Fruit fly (Drosophila melanogaster) whole organism, embryonic: ENCODE results near the gene prt.
A peak's percentile ranks its signal among the peaks of the same experiment; 100 is the strongest.

ENCODE experiments used
- CG10267 ChIP-seq: fragments of 200-800 bp; sonication (Bioruptor generic); optimal IDR thresholded peaks from 2 replicates; lab custom pipeline; 2018; ENCODE audit warnings: missing biosample characterization, mild to moderate bottlenecking, missing genetic modification characterization, moderate library complexity
- CG11247 ChIP-seq: fragments of 200-800 bp; sonication (Bioruptor generic); IDR thresholded peaks from 2 replicates; pipeline ENCODE4 v1.3.6; 2022; ENCODE audit warnings: missing biosample characterization, missing genetic modification characterization
- CG12744 ChIP-seq: fragments of 200-800 bp; sonication (Bioruptor generic); optimal IDR thresholded peaks from 2 replicates; lab custom pipeline; 2016; ENCODE audit warnings: missing biosample characterization, missing genetic modification characterization
- CG13894 ChIP-seq: fragments of 200-800 bp; sonication (Bioruptor generic); optimal IDR thresholded peaks from 3 replicates; lab custom pipeline; 2018; ENCODE audit warnings: missing biosample characterization, mild to moderate bottlenecking, missing genetic modification characterization, moderate library complexity
- CG14860 ChIP-seq: fragments of 200-800 bp; sonication (Bioruptor generic); IDR thresholded peaks from 3 replicates; pipeline ENCODE4 v1.3.6; 2022; ENCODE audit warnings: missing biosample characterization, missing genetic modification characterization; ENCODE audit not compliant: partially characterized antibody
- CG30020 ChIP-seq: fragments of 200-800 bp; optimal IDR thresholded peaks from 2 replicates; lab custom pipeline; 2019; ENCODE audit warnings: missing biosample characterization, mild to moderate bottlenecking, missing genetic modification characterization, moderate library complexity
- CG31224 ChIP-seq: fragments of 200-800 bp; sonication (Bioruptor generic); IDR thresholded peaks from 2 replicates; pipeline ENCODE4 v1.3.6; 2022; ENCODE audit warnings: missing biosample characterization, missing genetic modification characterization
- CG3163 ChIP-seq: fragments of 200-800 bp; sonication (Bioruptor generic); optimal IDR thresholded peaks from 3 replicates; lab custom pipeline; 2016; ENCODE audit warnings: missing biosample characterization, missing genetic modification characterization
- CG3407 ChIP-seq: fragments of 200-800 bp; sonication (Bioruptor generic); optimal IDR thresholded peaks from 2 replicates; lab custom pipeline; 2018; ENCODE audit warnings: missing biosample characterization, mild to moderate bottlenecking, missing genetic modification characterization
- CG3726 ChIP-seq: fragments of 200-800 bp; sonication (Bioruptor generic); IDR thresholded peaks from 3 replicates; pipeline ENCODE4, ENCODE4 v1.3.6; 2022; ENCODE audit warnings: missing biosample characterization, missing genetic modification characterization
- CG5180 ChIP-seq: fragments of 200-800 bp; sonication (Bioruptor generic); optimal IDR thresholded peaks from 3 replicates; lab custom pipeline; 2017; ENCODE audit warnings: missing biosample characterization, missing genetic modification characterization, mild to moderate bottlenecking, moderate library complexity, missing genetic modification reagents
- CG5245 ChIP-seq: fragments of 200-800 bp; sonication (Bioruptor generic); optimal IDR thresholded peaks from 3 replicates; lab custom pipeline; 2016; ENCODE audit warnings: missing biosample characterization, missing genetic modification characterization
- CG6683 ChIP-seq: fragments of 200-800 bp; sonication (Bioruptor generic); optimal IDR thresholded peaks from 2 replicates; lab custom pipeline; 2017; ENCODE audit warnings: missing biosample characterization, mild to moderate bottlenecking, missing genetic modification characterization, missing genetic modification reagents
- CG6689 ChIP-seq: fragments of 200-800 bp; sonication (Bioruptor generic); IDR thresholded peaks from 2 replicates; pipeline ENCODE4 v1.3.6; 2022; ENCODE audit warnings: missing biosample characterization, missing genetic modification characterization
- CG6791 ChIP-seq: fragments of 200-800 bp; sonication (Bioruptor generic); IDR thresholded peaks from 3 replicates; pipeline ENCODE4 v1.3.6; 2022; ENCODE audit warnings: missing biosample characterization, missing genetic modification characterization; ENCODE audit not compliant: partially characterized antibody
- CG6854 ChIP-seq: fragments of 200-800 bp; sonication (Bioruptor generic); optimal IDR thresholded peaks from 3 replicates; lab custom pipeline; 2017; ENCODE audit warnings: missing biosample characterization, mild to moderate bottlenecking, missing genetic modification characterization
- CG7372 ChIP-seq: fragments of 200-800 bp; sonication (Bioruptor generic); IDR thresholded peaks from 2 replicates; pipeline ENCODE4 v1.3.6; 2022; ENCODE audit warnings: missing biosample characterization, missing genetic modification characterization
- CG7928 ChIP-seq: fragments of 200-800 bp; sonication (Bioruptor generic); optimal IDR thresholded peaks from 2 replicates; lab custom pipeline; 2017; ENCODE audit warnings: missing biosample characterization, mild to moderate bottlenecking, missing genetic modification characterization
- CkIIα-i1 ChIP-seq: fragments of 200-800 bp; sonication (Bioruptor generic); IDR thresholded peaks from 2 replicates; pipeline ENCODE4 v1.3.6; 2022; ENCODE audit warnings: missing biosample characterization, missing genetic modification characterization
- Hey ChIP-seq: fragments of 200-800 bp; sonication (Bioruptor generic); optimal IDR thresholded peaks from 3 replicates; lab custom pipeline; 2018; ENCODE audit warnings: missing biosample characterization, mild to moderate bottlenecking, missing genetic modification characterization
- Hmr ChIP-seq: fragments of 200-800 bp; sonication (Bioruptor generic); optimal IDR thresholded peaks from 3 replicates; lab custom pipeline; 2017; ENCODE audit warnings: mild to moderate bottlenecking, missing biosample characterization, missing genetic modification reagents, missing genetic modification characterization
- Mad ChIP-seq: fragments of 200-800 bp; sonication (Bioruptor generic); optimal IDR thresholded peaks from 2 replicates; lab custom pipeline; 2016; ENCODE audit warnings: missing biosample characterization, missing genetic modification characterization
- NC2β ChIP-seq: fragments of 200-800 bp; sonication (Bioruptor generic); optimal IDR thresholded peaks from 2 replicates; lab custom pipeline; 2016; ENCODE audit warnings: missing biosample characterization, missing genetic modification characterization
- Pdp1 ChIP-seq, 2 experiments: fragments of 200-800 bp; sonication (Bioruptor generic); optimal IDR thresholded peaks; 3 replicates each; lab custom pipeline; 2016; ENCODE audit warnings: missing biosample characterization in 2 of 2, missing genetic modification characterization in 2 of 2, mild to moderate bottlenecking in 1 of 2, moderate library complexity in 1 of 2
- Spps ChIP-seq: fragments of 200-800 bp; sonication (Bioruptor generic); optimal IDR thresholded peaks from 2 replicates; lab custom pipeline; 2018; ENCODE audit warnings: missing biosample characterization, mild to moderate bottlenecking, missing genetic modification characterization
- Ssrp ChIP-seq: fragments of 200-800 bp; sonication (Bioruptor generic); optimal IDR thresholded peaks from 2 replicates; lab custom pipeline; 2018; ENCODE audit warnings: missing biosample characterization, mild to moderate bottlenecking, missing genetic modification characterization, moderate library complexity
- Trl ChIP-seq, 3 experiments: fragments of >200 bp in 2 of 3; fragments of 200-800 bp in 1 of 3; sonication (Bioruptor generic) in 1 of 3; optimal IDR thresholded peaks; 2 replicates in 1 of 3; 3 replicates in 2 of 3; lab custom pipeline; 2016 to 2017; ENCODE audit warnings: missing biosample characterization in 1 of 3, missing genetic modification characterization in 1 of 3
- Vsx1 ChIP-seq: fragments of 200-800 bp; sonication (Bioruptor generic); optimal IDR thresholded peaks from 2 replicates; lab custom pipeline; 2017; ENCODE audit warnings: missing biosample characterization, mild to moderate bottlenecking, missing genetic modification characterization, missing genetic modification reagents
- abd-A ChIP-seq: fragments of 200-800 bp; sonication (Bioruptor generic); optimal IDR thresholded peaks from 3 replicates; lab custom pipeline; 2019; ENCODE audit warnings: missing biosample characterization, mild to moderate bottlenecking, missing genetic modification characterization, moderate library complexity
- aop ChIP-seq: fragments of 200-800 bp; sonication (Bioruptor generic); IDR thresholded peaks from 2 replicates; pipeline ENCODE4 v1.3.6; 2022; ENCODE audit warnings: missing biosample characterization, missing genetic modification characterization
- caup ChIP-seq: fragments of 200-800 bp; sonication (Bioruptor generic); optimal IDR thresholded peaks from 3 replicates; lab custom pipeline; 2017; ENCODE audit warnings: missing biosample characterization, mild to moderate bottlenecking, missing genetic modification characterization, moderate library complexity; ENCODE audit not compliant: severe bottlenecking
- chn ChIP-seq: fragments of 200-800 bp; sonication (Bioruptor generic); optimal IDR thresholded peaks from 2 replicates; lab custom pipeline; 2016; ENCODE audit warnings: missing biosample characterization, missing genetic modification characterization
- corto ChIP-seq: fragments of 200-800 bp; sonication (Bioruptor generic); optimal IDR thresholded peaks from 2 replicates; lab custom pipeline; 2016; ENCODE audit warnings: missing biosample characterization, mild to moderate bottlenecking, missing genetic modification characterization, moderate library complexity
- fd3F ChIP-seq: fragments of 200-800 bp; sonication (Bioruptor generic); optimal IDR thresholded peaks from 2 replicates; lab custom pipeline; 2018; ENCODE audit warnings: missing biosample characterization, mild to moderate bottlenecking, missing genetic modification characterization, moderate library complexity
- ftz-f1 ChIP-seq: fragments of 200-800 bp; sonication (Bioruptor generic); optimal IDR thresholded peaks from 2 replicates; lab custom pipeline; 2016; ENCODE audit warnings: missing biosample characterization, missing genetic modification characterization
- gsb ChIP-seq: fragments of 200-800 bp; sonication (Bioruptor generic); IDR thresholded peaks from 2 replicates; pipeline ENCODE4 v1.3.6; 2022; ENCODE audit warnings: missing biosample characterization, missing genetic modification characterization
- gt ChIP-seq: fragments of 200-800 bp; sonication (Bioruptor generic); IDR thresholded peaks from 2 replicates; pipeline ENCODE4 v1.3.6; 2022; ENCODE audit warnings: missing biosample characterization, missing genetic modification characterization
- luna ChIP-seq: fragments of 200-800 bp; sonication (Bioruptor generic); optimal IDR thresholded peaks from 2 replicates; lab custom pipeline; 2016; ENCODE audit warnings: missing biosample characterization, missing genetic modification characterization
- odd ChIP-seq: fragments of 200-800 bp; sonication (Bioruptor generic); optimal IDR thresholded peaks from 2 replicates; lab custom pipeline; 2017; ENCODE audit warnings: missing biosample characterization, mild to moderate bottlenecking, missing genetic modification characterization
- otp ChIP-seq: fragments of 200-800 bp; sonication (Bioruptor generic); IDR thresholded peaks from 3 replicates; pipeline ENCODE4, ENCODE4 v1.3.6; 2022; ENCODE audit warnings: missing biosample characterization, missing genetic modification characterization
- p53 ChIP-seq: fragments of 200-800 bp; sonication (Bioruptor generic); optimal IDR thresholded peaks from 2 replicates; lab custom pipeline; 2016; ENCODE audit warnings: missing biosample characterization, missing genetic modification characterization
- pan ChIP-seq, 4 experiments: fragments of >200 bp in 3 of 4; fragments of 200-800 bp in 1 of 4; sonication (Bioruptor generic) in 1 of 4; optimal IDR thresholded peaks in 3 of 4; IDR thresholded peaks in 1 of 4; 2 replicates each; pipeline versions ENCODE4 v1.3.6 to Lab custom; 2017 to 2022; ENCODE audit warnings: missing biosample characterization in 2 of 4, missing genetic modification characterization in 2 of 4, mixed read lengths in 1 of 4
- pzg ChIP-seq: fragments of 200-800 bp; sonication (Bioruptor generic); optimal IDR thresholded peaks from 3 replicates; lab custom pipeline; 2018; ENCODE audit warnings: missing biosample characterization, mild to moderate bottlenecking, missing genetic modification characterization, moderate library complexity
- rib ChIP-seq: fragments of 200-800 bp; sonication (Bioruptor generic); IDR thresholded peaks from 2 replicates; pipeline ENCODE4 v1.3.6; 2022; ENCODE audit warnings: missing biosample characterization, missing genetic modification characterization
- salm ChIP-seq: fragments of 200-800 bp; sonication (Bioruptor generic); optimal IDR thresholded peaks from 2 replicates; lab custom pipeline; 2018; ENCODE audit warnings: missing biosample characterization, mild to moderate bottlenecking, missing genetic modification characterization
- schlank ChIP-seq: fragments of 200-800 bp; sonication (Bioruptor generic); optimal IDR thresholded peaks from 2 replicates; lab custom pipeline; 2018; ENCODE audit warnings: missing biosample characterization, mild to moderate bottlenecking, missing genetic modification characterization
- shn ChIP-seq: fragments of 200-800 bp; sonication (Bioruptor generic); optimal IDR thresholded peaks from 3 replicates; lab custom pipeline; 2016; ENCODE audit warnings: missing biosample characterization, missing genetic modification characterization
- sr ChIP-seq: fragments of 200-800 bp; sonication (Bioruptor generic); IDR thresholded peaks from 3 replicates; pipeline ENCODE4 v1.3.6; 2022; ENCODE audit warnings: missing biosample characterization, missing genetic modification characterization
- usp ChIP-seq: fragments of >200 bp; optimal IDR thresholded peaks from 2 replicates; lab custom pipeline; 2017; ENCODE audit warnings: missing biosample characterization, missing genetic modification characterization

prt gene

dm6 chr3R:23726740-23727139 lies 27.9 kb upstream of the prt start (continued):
- TF ChIP-seq Vsx1 (GFP tag; lab: Kevin White, UChicago) (peak; percentile 35), CG13894 (tag; lab: Kevin White, UChicago) (peak; percentile 87), Ssrp (tag; lab: Kevin White, UChicago) (peak; percentile 44), luna (peak; percentile 1), gt (no peak), CG6689 (GFP tag; lab: Robert Waterston, UW) (peak; percentile 75), gsb (peak; percentile 75), CG14860 (GFP tag; lab: Robert Waterston, UW) (no peak), schlank (peak; percentile 72), Hmr (GFP tag; lab: Kevin White, UChicago) (peak; percentile 93), sr (GFP tag; lab: Robert Waterston, UW) (peak; percentile 19; the same call in 1 of the 3 replicates), CG3726 (no peak), CG3407 (no peak), shn (GFP tag; lab: Kevin White, UChicago) (peak; percentile 32), CkIIα-i1 (GFP tag; lab: Robert Waterston, UW) (no peak), caup (GFP tag; lab: Kevin White, UChicago) (peak; percentile 84), CG7372 (GFP tag; lab: Robert Waterston, UW) (peak; percentile 81), CG6854 (GFP tag; lab: Kevin White, UChicago) (peak; percentile 78), Trl (optimal IDR thresholded peaks at IDR 0.05; lab: Kevin White, UChicago) (no peak), Trl (GFP tag; optimal IDR thresholded peaks at IDR 0.05; lab: Kevin White, UChicago) (peak; percentile 64), rib (GFP tag; lab: Robert Waterston, UW) (peak; percentile 85; the same call in 1 of the 2 replicates), Pdp1 (GFP tag; optimal IDR thresholded peaks at IDR 0.05; lab: Kevin White, UChicago) (peak; percentile 67 to 74), fd3F (GFP tag; lab: Kevin White, UChicago) (peak; percentile 77), CG11247 (GFP tag; lab: Robert Waterston, UW) (peak; percentile 60), usp (GFP tag; lab: Kevin White, UChicago) (no peak), pan (optimal IDR thresholded peaks at IDR 0.05; lab: Kevin White, UChicago) (no peak), pan (GFP tag; optimal IDR thresholded peaks at IDR 0.05 in 1 of 2, IDR thresholded peaks at IDR 0.05 in 1 of 2) (peak in 1 of 2 experiments; percentile 88), corto (peak; percentile 11), CG12744 (GFP tag; lab: Kevin White, UChicago) (peak; percentile 53), CG31224 (GFP tag; lab: Robert Waterston, UW) (peak; percentile 78), abd-A (tag; lab: Kevin White, UChicago) (peak; percentile 5), Spps (tag; lab: Kevin White, UChicago) (peak; percentile 23), Hey (tag; lab: Kevin White, UChicago) (no peak), CG7928 (GFP tag; lab: Kevin White, UChicago) (peak; percentile 55), CG30020 (no peak), Mad (GFP tag; lab: Kevin White, UChicago) (peak; percentile 49), CG5180 (no peak), chn (GFP tag; lab: Kevin White, UChicago) (peak; percentile 35), aop (GFP tag; lab: Robert Waterston, UW) (no peak), p53 (GFP tag; lab: Kevin White, UChicago) (no peak), salm (tag; lab: Kevin White, UChicago) (peak; percentile 39), CG6683 (GFP tag; lab: Kevin White, UChicago) (peak; percentile 62), CG10267 (tag; lab: Kevin White, UChicago) (peak; percentile 63), CG5245 (GFP tag; lab: Kevin White, UChicago) (peak; percentile 22), NC2β (GFP tag; lab: Kevin White, UChicago) (no peak), otp (GFP tag; lab: Robert Waterston, UW) (peak; percentile 79; the same call in 2 of the 3 replicates), pzg (GFP tag; lab: Kevin White, UChicago) (no peak), odd (GFP tag; lab: Kevin White, UChicago) (peak; percentile 34), ftz-f1 (GFP tag; lab: Kevin White, UChicago) (no peak), CG3163 (peak; percentile 40), CG6791 (GFP tag; lab: Robert Waterston, UW) (no peak)
